Worm (Caenorhabditis elegans): ENCODE data around the gene irld-19.

DNA sequence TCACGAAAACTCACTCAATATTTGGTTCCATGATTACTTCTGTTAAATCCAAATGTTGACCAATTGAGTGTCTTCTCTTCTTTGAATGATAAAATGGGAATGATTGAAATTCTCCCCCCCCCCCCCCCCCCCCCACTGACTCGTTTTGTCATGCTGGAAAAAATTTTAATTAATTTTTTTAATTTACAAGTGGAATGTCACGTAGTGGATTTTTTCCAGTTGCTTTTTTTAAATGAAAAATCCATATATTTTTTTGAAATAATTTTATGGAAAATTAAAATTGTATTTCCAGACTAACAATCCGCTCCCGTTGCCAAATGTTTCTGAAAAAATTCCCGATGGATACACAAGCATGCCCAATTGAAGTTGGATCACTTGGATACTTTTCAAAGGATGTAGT is 25.3 kb upstream of the irld-19 start, which contains the start of gene BE10.1:
- TF ChIP-seq nhr-76 (tag; optimal IDR thresholded peaks at IDR 0.05) = no peak
- no peak for TF ChIP-seq ama-1 (optimal IDR thresholded peaks at IDR 0.05)
- TF ChIP-seq pha-4 (GFP tag; IDR thresholded peaks at IDR 0.05) = no peak
- TF ChIP-seq pha-4 (tag; optimal IDR thresholded peaks at IDR 0.05) = no peak
- no peak for TF ChIP-seq nhr-102 (tag; optimal IDR thresholded peaks at IDR 0.05)
